1 fruit fly cellular context compared by ENCODE assay signal in the genomic region with DNA sequence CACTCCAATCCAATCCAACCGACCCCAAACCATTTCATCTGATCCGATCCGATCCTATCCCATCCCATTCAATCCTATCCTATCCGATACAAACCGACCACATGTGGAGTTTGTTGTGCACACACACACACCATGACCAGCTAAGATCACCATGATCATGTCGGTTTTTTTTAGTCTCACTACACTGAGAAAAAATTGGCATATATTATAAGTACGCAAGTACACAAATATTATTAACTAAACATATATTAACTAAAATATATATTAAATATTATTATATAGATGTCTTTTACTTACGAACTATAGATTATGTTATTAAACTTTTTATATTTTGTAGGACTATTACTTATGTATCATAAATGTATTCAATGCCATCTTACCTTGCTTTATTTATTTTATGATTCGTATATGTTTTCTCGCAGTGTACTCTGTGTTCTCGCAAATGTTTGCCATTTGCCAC.
TF ChIP-seq lines count a peak whose summit lies in the region.

No protein-coding gene starts in this region.

TF ChIP-seq in whole organism, embryonic, 481 proteins besides CTCF, POLR2A, EP300 and RAD21 (continued from another document):
- TF ChIP-seq CG10654 (GFP tag; optimal IDR thresholded peaks at IDR 0.05; lab: Kevin White, UChicago) (no peak), CG12104 (GFP tag; optimal IDR thresholded peaks at IDR 0.05; lab: Kevin White, UChicago) (no peak), CG9727 (GFP tag; optimal IDR thresholded peaks at IDR 0.05; lab: Kevin White, UChicago) (peak; percentile 61), trem (tag; optimal IDR thresholded peaks at IDR 0.05; lab: Kevin White, UChicago) (peak; percentile 56), CG1233 (GFP tag; optimal IDR thresholded peaks at IDR 0.05; lab: Kevin White, UChicago) (no peak), Dad (GFP tag; optimal IDR thresholded peaks at IDR 0.05; lab: Kevin White, UChicago) (no peak), CG2678 (tag; optimal IDR thresholded peaks at IDR 0.05; lab: Kevin White, UChicago) (peak; percentile 46), CG7271 (tag; optimal IDR thresholded peaks at IDR 0.05; lab: Kevin White, UChicago) (peak; percentile 19), Hr51 (GFP tag; optimal IDR thresholded peaks at IDR 0.05; lab: Kevin White, UChicago) (peak in 1 of 2 experiments; percentile 30), eyg (GFP tag; optimal IDR thresholded peaks at IDR 0.05; lab: Kevin White, UChicago) (no peak), Drgx (GFP tag; IDR thresholded peaks at IDR 0.05; lab: Robert Waterston, UW) (0 out of 2 replicates have a peak, but pooled peaks have one; percentile 18), CG14710 (tag; optimal IDR thresholded peaks at IDR 0.05; lab: Kevin White, UChicago) (peak; percentile 49), CG15696 (tag; optimal IDR thresholded peaks at IDR 0.05; lab: Kevin White, UChicago) (peak; percentile 41), CG18262 (tag; optimal IDR thresholded peaks at IDR 0.05; lab: Kevin White, UChicago) (peak; percentile 68), CG8924 (tag; optimal IDR thresholded peaks at IDR 0.05; lab: Kevin White, UChicago) (peak; percentile 50), dmrt11E (tag; optimal IDR thresholded peaks at IDR 0.05; lab: Kevin White, UChicago) (peak; percentile 77), BtbVII (GFP tag; optimal IDR thresholded peaks at IDR 0.05; lab: Kevin White, UChicago) (no peak), Sox100B (GFP tag; optimal IDR thresholded peaks at IDR 0.05; lab: Kevin White, UChicago) (peak; percentile 50), nom (GFP tag; optimal IDR thresholded peaks at IDR 0.05; lab: Kevin White, UChicago) (peak; percentile 16), twi (tag; optimal IDR thresholded peaks at IDR 0.05; lab: Kevin White, UChicago) (peak; percentile 75), CG12391 (tag; optimal IDR thresholded peaks at IDR 0.05; lab: Kevin White, UChicago) (peak; percentile 55)
